Worm (Caenorhabditis elegans) whole organism, early embryonic: ENCODE results near the gene C05D12.3.

Experiments
- ceh-13 ChIP-seq: fragments of 200-800 bp; sonication (Bioruptor generic); optimal IDR thresholded peaks from 2 replicates; lab custom pipeline; 2018; ENCODE audit warnings: mild to moderate bottlenecking, missing genetic modification characterization, missing compliant biosample characterization
- ceh-36 ChIP-seq: sonication (generic microtip); optimal IDR thresholded peaks from 2 replicates; lab custom pipeline; 2016; ENCODE audit warnings: missing genetic modification characterization, inconsistent platforms, missing compliant biosample characterization
- hmbx-1 ChIP-seq: sonication (generic microtip); optimal IDR thresholded peaks from 2 replicates; lab custom pipeline; 2016; ENCODE audit warnings: mild to moderate bottlenecking, missing genetic modification characterization, missing compliant biosample characterization
- sea-1 ChIP-seq: fragments of 200-800 bp; sonication (Bioruptor generic); conservative IDR thresholded peaks from 2 replicates; pipeline ENCODE4 v1.3.6; 2022; ENCODE audit warnings: missing genetic modification characterization, missing compliant biosample characterization
- tbx-37 ChIP-seq: fragments of 200-800 bp; sonication (Bioruptor generic); conservative IDR thresholded peaks from 2 replicates; pipeline ENCODE4 v1.3.6; 2022; ENCODE audit warnings: missing genetic modification reagents, missing genetic modification characterization, missing compliant biosample characterization

DNA sequence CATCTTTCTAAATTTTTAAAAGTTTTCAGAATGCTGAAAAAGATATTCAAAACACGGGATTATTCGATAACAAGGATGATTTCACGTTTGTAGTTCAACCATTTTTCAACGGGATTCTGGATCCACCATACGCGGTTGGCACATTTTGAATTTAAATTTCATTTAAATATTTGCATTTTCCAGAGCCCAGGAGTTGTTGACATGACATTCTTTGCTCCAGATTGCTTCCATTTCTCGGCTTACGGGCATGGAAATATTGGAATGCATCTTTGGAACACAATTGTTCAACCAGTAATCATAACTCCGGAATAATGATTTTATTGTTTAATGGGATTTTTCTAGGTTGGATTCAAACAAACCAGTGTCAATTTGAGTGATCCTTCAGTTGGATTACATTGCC is 25.8 kb downstream of the C05D12.3 start:
- no peak for TF ChIP-seq tbx-37 (GFP tag; lab: Robert Waterston, UW)
- no peak for TF ChIP-seq ceh-36 (tag; lab: Kevin White, UChicago)
- no peak for TF ChIP-seq hmbx-1
- TF ChIP-seq ceh-13 (GFP tag; lab: Kevin White, UChicago): no peak
- no peak for TF ChIP-seq sea-1 (GFP tag; lab: Robert Waterston, UW)
